Fruit fly (Drosophila melanogaster) whole organism, pupa: ENCODE data around the gene COX4.

Experiments used
- CG10348 ChIP-seq: fragments of 200-800 bp; sonication (Bioruptor generic); IDR thresholded peaks from 2 replicates; pipeline ENCODE4 v1.3.6; 2022; ENCODE audit warnings: missing biosample characterization, missing genetic modification characterization
- CG12605 ChIP-seq: fragments of 200-800 bp; sonication (Bioruptor generic); IDR thresholded peaks from 2 replicates; pipeline ENCODE4 v1.3.6; 2022; ENCODE audit warnings: missing biosample characterization, missing genetic modification characterization
- CG13204 ChIP-seq: fragments of 200-800 bp; sonication (Bioruptor generic); optimal IDR thresholded peaks from 2 replicates; lab custom pipeline; 2018; ENCODE audit warnings: missing biosample characterization, mild to moderate bottlenecking, missing genetic modification characterization, moderate library complexity
- CG14655 ChIP-seq: fragments of 200-800 bp; sonication (Bioruptor generic); optimal IDR thresholded peaks from 3 replicates; lab custom pipeline; 2017; ENCODE audit warnings: mild to moderate bottlenecking, missing biosample characterization, missing genetic modification reagents, missing genetic modification characterization
- CG15710 ChIP-seq: fragments of 200-800 bp; sonication (Bioruptor generic); optimal IDR thresholded peaks from 2 replicates; lab custom pipeline; 2018; ENCODE audit warnings: missing biosample characterization, mild to moderate bottlenecking, missing genetic modification characterization, moderate library complexity
- CG17806 ChIP-seq: fragments of 200-800 bp; sonication (Bioruptor generic); optimal IDR thresholded peaks from 2 replicates; lab custom pipeline; 2018; ENCODE audit warnings: missing biosample characterization, mild to moderate bottlenecking, missing genetic modification characterization, moderate library complexity
- CG32121 ChIP-seq: fragments of 200-800 bp; sonication (Bioruptor generic); IDR thresholded peaks from 2 replicates; pipeline ENCODE4 v1.3.6; 2022; ENCODE audit warnings: missing biosample characterization, missing genetic modification characterization
- CG34367 ChIP-seq: fragments of 200-800 bp; sonication (Bioruptor generic); optimal IDR thresholded peaks from 2 replicates; lab custom pipeline; 2018; ENCODE audit warnings: missing biosample characterization, mild to moderate bottlenecking, missing genetic modification characterization
- CG4496 ChIP-seq: fragments of 200-800 bp; sonication (Bioruptor generic); IDR thresholded peaks from 3 replicates; pipeline ENCODE4 v1.3.6; 2022; ENCODE audit warnings: missing biosample characterization, missing genetic modification characterization
- CG8159 ChIP-seq: fragments of 200-800 bp; sonication (Bioruptor generic); optimal IDR thresholded peaks from 3 replicates; lab custom pipeline; 2018; ENCODE audit warnings: missing biosample characterization, mild to moderate bottlenecking, missing genetic modification characterization, moderate library complexity
- CG8301 ChIP-seq: fragments of 200-800 bp; sonication (Bioruptor generic); optimal IDR thresholded peaks from 2 replicates; lab custom pipeline; 2018; ENCODE audit warnings: missing biosample characterization, mild to moderate bottlenecking, missing genetic modification characterization
- CG9948 ChIP-seq: fragments of 200-800 bp; sonication (Bioruptor generic); optimal IDR thresholded peaks from 2 replicates; lab custom pipeline; 2018; ENCODE audit warnings: missing biosample characterization, mild to moderate bottlenecking, missing genetic modification characterization, moderate library complexity
- D1 ChIP-seq: fragments of 200-800 bp; sonication (Bioruptor generic); optimal IDR thresholded peaks from 2 replicates; lab custom pipeline; 2018; ENCODE audit warnings: missing biosample characterization, mild to moderate bottlenecking, missing genetic modification characterization, moderate library complexity
- EcR ChIP-seq: fragments of 200-800 bp; sonication (Bioruptor generic); optimal IDR thresholded peaks from 3 replicates; lab custom pipeline; 2019; ENCODE audit warnings: missing biosample characterization, missing genetic modification characterization, mild to moderate bottlenecking, moderate library complexity, missing genetic modification reagents
- Ets98B ChIP-seq: fragments of 200-800 bp; sonication (Bioruptor generic); IDR thresholded peaks from 2 replicates; pipeline ENCODE4 v1.3.6; 2022; ENCODE audit warnings: missing biosample characterization, missing genetic modification characterization
- Pif1A ChIP-seq: fragments of 200-800 bp; sonication (Bioruptor generic); optimal IDR thresholded peaks from 3 replicates; lab custom pipeline; 2016; ENCODE audit warnings: missing biosample characterization, missing genetic modification characterization
- Pif1B ChIP-seq: fragments of 200-800 bp; sonication (Bioruptor generic); optimal IDR thresholded peaks from 3 replicates; lab custom pipeline; 2016; ENCODE audit warnings: missing biosample characterization, missing genetic modification characterization
- Snoo ChIP-seq: fragments of 200-800 bp; sonication (Bioruptor generic); optimal IDR thresholded peaks from 3 replicates; lab custom pipeline; 2017; ENCODE audit warnings: missing biosample characterization, mild to moderate bottlenecking, missing genetic modification characterization, inconsistent platforms
- fd96Ca ChIP-seq: fragments of 200-800 bp; sonication (Bioruptor generic); IDR thresholded peaks from 3 replicates; pipeline ENCODE4 v1.3.6; 2022; ENCODE audit warnings: missing biosample characterization, missing genetic modification characterization
- gl ChIP-seq: fragments of 200-800 bp; sonication (Bioruptor generic); optimal IDR thresholded peaks from 2 replicates; lab custom pipeline; 2018; ENCODE audit warnings: missing biosample characterization, mild to moderate bottlenecking, missing genetic modification characterization
- rn ChIP-seq: fragments of 200-800 bp; sonication (Bioruptor generic); IDR thresholded peaks from 2 replicates; pipeline ENCODE4 v1.3.6; 2022; ENCODE audit warnings: missing biosample characterization, missing genetic modification characterization

COX4 gene

dm6 chr2L:19963836-19964235 lies 5.3 kb downstream of the COX4 start, which contains the start of gene CG10680:
TSS of gene CG10680 (plus strand) at chr2L:19964136.
- TF ChIP-seq Pif1A (GFP tag; lab: Kevin White, UChicago) (no peak), D1 (tag; lab: Kevin White, UChicago) (no peak), EcR (GFP tag; lab: Kevin White, UChicago) (peak; percentile 6)

dm6 chr2L:19966410-19966809 lies 7.9 kb downstream of the COX4 start, which contains the start of gene OS9:
TSS of gene OS9 (minus strand) at chr2L:19966510.
- TF ChIP-seq Pif1A (GFP tag; lab: Kevin White, UChicago) (no peak), D1 (tag; lab: Kevin White, UChicago) (no peak), CG10348 (GFP tag; lab: Robert Waterston, UW) (no peak), CG8301 (tag; lab: Kevin White, UChicago) (no peak), CG13204 (GFP tag; lab: Kevin White, UChicago) (no peak), CG8159 (no peak), CG17806 (tag; lab: Kevin White, UChicago) (no peak), gl (tag; lab: Kevin White, UChicago) (no peak), Pif1B (no peak), CG14655 (GFP tag; lab: Kevin White, UChicago) (no peak), CG15710 (tag; lab: Kevin White, UChicago) (no peak), Ets98B (no peak), Snoo (tag; lab: Kevin White, UChicago) (no peak), rn (GFP tag; lab: Robert Waterston, UW) (no peak)

- no peak for TF ChIP-seq CG12605 (GFP tag; lab: Robert Waterston, UW)
- TF ChIP-seq CG13204 (GFP tag; lab: Kevin White, UChicago): no peak
- no peak for TF ChIP-seq CG4496 (GFP tag; lab: Robert Waterston, UW)
- no peak for TF ChIP-seq CG14655 (GFP tag; lab: Kevin White, UChicago)
- no peak for TF ChIP-seq Snoo (tag; lab: Kevin White, UChicago)
- TF ChIP-seq CG34367 (tag; lab: Kevin White, UChicago): no peak
- TF ChIP-seq Ets98B: no peak
- no peak for TF ChIP-seq CG8159
- TF ChIP-seq CG8301 (tag; lab: Kevin White, UChicago): no peak
- TF ChIP-seq EcR (GFP tag; lab: Kevin White, UChicago): no peak
- no peak for TF ChIP-seq fd96Ca (GFP tag; lab: Robert Waterston, UW)
- TF ChIP-seq CG17806 (tag; lab: Kevin White, UChicago): no peak
- no peak for TF ChIP-seq rn (GFP tag; lab: Robert Waterston, UW)
- no peak for TF ChIP-seq CG9948 (tag; lab: Kevin White, UChicago)
- TF ChIP-seq D1 (tag; lab: Kevin White, UChicago): no peak
- no peak for TF ChIP-seq CG10348 (GFP tag; lab: Robert Waterston, UW)
- no peak for TF ChIP-seq gl (tag; lab: Kevin White, UChicago)
- TF ChIP-seq Pif1B: no peak
- no peak for TF ChIP-seq CG15710 (tag; lab: Kevin White, UChicago)
- TF ChIP-seq CG32121: no peak
Observed at dm6 chr2L:19967390-19967789, 8.9 kb downstream of the COX4 start, which contains the start of gene Hf. TSS of gene Hf (minus strand) at chr2L:19967685.

- TF ChIP-seq CG32121: 0 out of 2 replicates have a peak, but pooled peaks have one; percentile 26
- no peak for TF ChIP-seq CG10348 (GFP tag; lab: Robert Waterston, UW)
- TF ChIP-seq CG14655 (GFP tag; lab: Kevin White, UChicago): peak; percentile 45
- no peak for TF ChIP-seq fd96Ca (GFP tag; lab: Robert Waterston, UW)
- TF ChIP-seq, all 21 proteins: peak for 2
Observed at dm6 chr2L:19987875-19988665, 29.6 kb downstream of the COX4 start.

- peak; percentile 33 for TF ChIP-seq CG14655 (GFP tag; lab: Kevin White, UChicago)
- peak; percentile 9 for TF ChIP-seq CG15710 (tag; lab: Kevin White, UChicago)
- TF ChIP-seq CG32121: no peak
- peak; percentile 27 for TF ChIP-seq CG8159
- TF ChIP-seq fd96Ca (GFP tag; lab: Robert Waterston, UW): no peak
Observed at dm6 chr2L:19989658-19990362, 31.3 kb downstream of the COX4 start.

dm6 chr2L:19992427-19992998 lies 34.0 kb downstream of the COX4 start:
- TF ChIP-seq CG32121 (no peak), Pif1B (no peak), CG4496 (GFP tag; lab: Robert Waterston, UW) (no peak), CG9948 (tag; lab: Kevin White, UChicago) (no peak), CG13204 (GFP tag; lab: Kevin White, UChicago) (no peak), fd96Ca (GFP tag; lab: Robert Waterston, UW) (no peak)
